Fruit fly (Drosophila melanogaster) whole organism, pupa: ENCODE data around the gene CG17327.

Experiments
- CG17806 ChIP-seq: fragments of 200-800 bp; sonication (Bioruptor generic); optimal IDR thresholded peaks from 2 replicates; lab custom pipeline; 2018; ENCODE audit warnings: missing biosample characterization, mild to moderate bottlenecking, missing genetic modification characterization, moderate library complexity
- D1 ChIP-seq: fragments of 200-800 bp; sonication (Bioruptor generic); optimal IDR thresholded peaks from 2 replicates; lab custom pipeline; 2018; ENCODE audit warnings: missing biosample characterization, mild to moderate bottlenecking, missing genetic modification characterization, moderate library complexity
- fd96Ca ChIP-seq: fragments of 200-800 bp; sonication (Bioruptor generic); IDR thresholded peaks from 3 replicates; pipeline ENCODE4 v1.3.6; 2022; ENCODE audit warnings: missing biosample characterization, missing genetic modification characterization
- gl ChIP-seq: fragments of 200-800 bp; sonication (Bioruptor generic); optimal IDR thresholded peaks from 2 replicates; lab custom pipeline; 2018; ENCODE audit warnings: missing biosample characterization, mild to moderate bottlenecking, missing genetic modification characterization
- rn ChIP-seq: fragments of 200-800 bp; sonication (Bioruptor generic); IDR thresholded peaks from 2 replicates; pipeline ENCODE4 v1.3.6; 2022; ENCODE audit warnings: missing biosample characterization, missing genetic modification characterization

- TF ChIP-seq CG17806 (tag; lab: Kevin White, UChicago): no peak
- no peak for TF ChIP-seq D1 (tag; lab: Kevin White, UChicago)
- no peak for TF ChIP-seq gl (tag; lab: Kevin White, UChicago)
- no peak for TF ChIP-seq rn (GFP tag; lab: Robert Waterston, UW)
- TF ChIP-seq fd96Ca (GFP tag; lab: Robert Waterston, UW): no peak
Observed at dm6 chr3R:13018284-13018900, 20.9 kb upstream of the CG17327 start.
